Fruit fly (Drosophila melanogaster) whole organism, embryonic: Measurements from ENCODE around the gene Csk.

Experiments used
- Atf6 ChIP-seq: fragments of 200-800 bp; sonication (Bioruptor generic); IDR thresholded peaks from 2 replicates; pipeline ENCODE4 v1.3.6; 2022; ENCODE audit warnings: missing biosample characterization, missing genetic modification characterization
- CG10431 ChIP-seq: fragments of 200-800 bp; sonication (Bioruptor generic); optimal IDR thresholded peaks from 3 replicates; lab custom pipeline; 2018; ENCODE audit warnings: missing biosample characterization, mild to moderate bottlenecking, missing genetic modification characterization
- CG1233 ChIP-seq: fragments of 200-800 bp; sonication (Bioruptor generic); optimal IDR thresholded peaks from 4 replicates; lab custom pipeline; 2018; ENCODE audit warnings: missing biosample characterization, mild to moderate bottlenecking, missing genetic modification characterization
- CG14050 ChIP-seq: fragments of 200-800 bp; sonication (Bioruptor generic); IDR thresholded peaks from 3 replicates; pipeline ENCODE4 v1.3.6; 2022; ENCODE audit warnings: missing biosample characterization, missing genetic modification characterization
- CG15601 ChIP-seq: fragments of 200-800 bp; sonication (Bioruptor generic); optimal IDR thresholded peaks from 3 replicates; lab custom pipeline; 2019; ENCODE audit warnings: missing biosample characterization, mild to moderate bottlenecking, missing genetic modification characterization, moderate library complexity
- CG2120 ChIP-seq: fragments of 200-800 bp; sonication (Bioruptor generic); optimal IDR thresholded peaks from 3 replicates; lab custom pipeline; 2016; ENCODE audit warnings: missing biosample characterization, missing genetic modification characterization
- CG43689 ChIP-seq: fragments of 200-800 bp; sonication (Bioruptor generic); IDR thresholded peaks from 2 replicates; pipeline ENCODE4 v1.3.6; 2022; ENCODE audit warnings: missing biosample characterization, missing genetic modification characterization
- CG4617 ChIP-seq: fragments of 200-800 bp; sonication (Bioruptor generic); optimal IDR thresholded peaks from 3 replicates; lab custom pipeline; 2016; ENCODE audit warnings: missing biosample characterization, missing genetic modification characterization, borderline replicate concordance
- CG7556 ChIP-seq: fragments of 200-800 bp; sonication (Bioruptor generic); optimal IDR thresholded peaks from 2 replicates; lab custom pipeline; 2017; ENCODE audit warnings: missing biosample characterization, mild to moderate bottlenecking, missing genetic modification characterization
- CG7786 ChIP-seq: fragments of 200-800 bp; sonication (Bioruptor generic); optimal IDR thresholded peaks from 2 replicates; lab custom pipeline; 2016; ENCODE audit warnings: missing biosample characterization, missing genetic modification characterization
- CG7839 ChIP-seq: fragments of 200-800 bp; sonication (Bioruptor generic); optimal IDR thresholded peaks from 3 replicates; lab custom pipeline; 2018; ENCODE audit warnings: missing biosample characterization, mild to moderate bottlenecking, missing genetic modification characterization, moderate library complexity
- CG9437 ChIP-seq: fragments of 200-800 bp; sonication (Bioruptor generic); optimal IDR thresholded peaks from 2 replicates; lab custom pipeline; 2018; ENCODE audit warnings: missing biosample characterization, mild to moderate bottlenecking, missing genetic modification characterization
- CG9876 ChIP-seq: fragments of 200-800 bp; sonication (Bioruptor generic); optimal IDR thresholded peaks from 2 replicates; lab custom pipeline; 2016; ENCODE audit warnings: missing biosample characterization, missing genetic modification characterization
- Deaf1 ChIP-seq: fragments of 200-800 bp; optimal IDR thresholded peaks from 3 replicates; lab custom pipeline; 2019; ENCODE audit warnings: missing biosample characterization, mild to moderate bottlenecking, missing genetic modification characterization, moderate library complexity
- Dip3 ChIP-seq: fragments of 200-800 bp; sonication (Bioruptor generic); optimal IDR thresholded peaks from 3 replicates; lab custom pipeline; 2016; ENCODE audit warnings: missing biosample characterization, missing genetic modification characterization
- E2f1 ChIP-seq: fragments of 200-800 bp; sonication (Bioruptor generic); IDR thresholded peaks from 2 replicates; pipeline ENCODE4 v1.3.6; 2022; ENCODE audit warnings: missing biosample characterization, missing genetic modification characterization
- Fer1 ChIP-seq: fragments of 200-800 bp; sonication (Bioruptor generic); optimal IDR thresholded peaks from 2 replicates; lab custom pipeline; 2017; ENCODE audit warnings: missing biosample characterization, mild to moderate bottlenecking, missing genetic modification characterization
- Gsc ChIP-seq: fragments of 200-800 bp; sonication (Bioruptor generic); IDR thresholded peaks from 2 replicates; pipeline ENCODE4 v1.3.6; 2022; ENCODE audit warnings: missing biosample characterization, missing genetic modification characterization
- Meics ChIP-seq: fragments of 200-800 bp; sonication (Bioruptor generic); optimal IDR thresholded peaks from 2 replicates; lab custom pipeline; 2017; ENCODE audit warnings: missing biosample characterization, mild to moderate bottlenecking, missing genetic modification characterization
- Myb ChIP-seq: fragments of 200-800 bp; sonication (Bioruptor generic); optimal IDR thresholded peaks from 2 replicates; lab custom pipeline; 2016; ENCODE audit warnings: missing biosample characterization, missing genetic modification characterization
- Nf-YC ChIP-seq: fragments of 200-800 bp; optimal IDR thresholded peaks from 3 replicates; lab custom pipeline; 2019; ENCODE audit warnings: missing biosample characterization, mild to moderate bottlenecking, missing genetic modification characterization, moderate library complexity
- PHDP ChIP-seq: fragments of 200-800 bp; sonication (Bioruptor generic); optimal IDR thresholded peaks from 3 replicates; lab custom pipeline; 2018; ENCODE audit warnings: missing biosample characterization, mild to moderate bottlenecking, missing genetic modification characterization, moderate library complexity
- Ptx1 ChIP-seq: fragments of 200-800 bp; sonication (Bioruptor generic); IDR thresholded peaks from 2 replicates; pipeline ENCODE4 v1.3.6; 2022; ENCODE audit warnings: missing biosample characterization, missing genetic modification characterization
- Trl ChIP-seq, 3 experiments: fragments of >200 bp in 2 of 3; fragments of 200-800 bp in 1 of 3; sonication (Bioruptor generic) in 1 of 3; optimal IDR thresholded peaks; 2 replicates in 1 of 3; 3 replicates in 2 of 3; lab custom pipeline; 2016 to 2017; ENCODE audit warnings: missing biosample characterization in 1 of 3, missing genetic modification characterization in 1 of 3
- Xbp1 ChIP-seq: fragments of 200-800 bp; sonication (Bioruptor generic); optimal IDR thresholded peaks from 3 replicates; lab custom pipeline; 2016; ENCODE audit warnings: missing biosample characterization, mild to moderate bottlenecking, missing genetic modification characterization
- cato ChIP-seq: fragments of 200-800 bp; sonication (Bioruptor generic); optimal IDR thresholded peaks from 2 replicates; lab custom pipeline; 2016; ENCODE audit warnings: missing biosample characterization, missing genetic modification characterization, borderline replicate concordance
- chif ChIP-seq, 2 experiments: fragments of 200-800 bp; sonication (Bioruptor generic); optimal IDR thresholded peaks; 3 replicates each; lab custom pipeline; 2016; ENCODE audit warnings: missing biosample characterization in 2 of 2, missing genetic modification characterization in 2 of 2
- ci ChIP-seq: fragments of 200-800 bp; sonication (Bioruptor generic); IDR thresholded peaks from 3 replicates; pipeline ENCODE4 v1.3.6; 2022; ENCODE audit warnings: missing biosample characterization, missing genetic modification characterization
- dati ChIP-seq: fragments of 200-800 bp; sonication (Bioruptor generic); IDR thresholded peaks from 2 replicates; pipeline ENCODE4 v1.3.6; 2022; ENCODE audit warnings: missing biosample characterization, missing genetic modification characterization
- dmrt11E ChIP-seq: fragments of 200-800 bp; sonication (Bioruptor generic); optimal IDR thresholded peaks from 3 replicates; lab custom pipeline; 2018; ENCODE audit warnings: missing biosample characterization, mild to moderate bottlenecking, missing genetic modification characterization, moderate library complexity
- dpn ChIP-seq, 2 experiments: fragments of 200-800 bp; sonication (Bioruptor generic); optimal IDR thresholded peaks; 3 replicates each; lab custom pipeline; 2016; ENCODE audit warnings: missing biosample characterization in 2 of 2, missing genetic modification characterization in 2 of 2
- fd96Cb ChIP-seq: fragments of 200-800 bp; sonication (Bioruptor generic); optimal IDR thresholded peaks from 2 replicates; lab custom pipeline; 2018; ENCODE audit warnings: missing biosample characterization, mild to moderate bottlenecking, missing genetic modification characterization, moderate library complexity
- gcm2 ChIP-seq: fragments of 200-800 bp; sonication (Bioruptor generic); optimal IDR thresholded peaks from 2 replicates; lab custom pipeline; 2016; ENCODE audit warnings: missing biosample characterization, missing genetic modification characterization
- gsb-n ChIP-seq: fragments of 200-800 bp; sonication (Bioruptor generic); optimal IDR thresholded peaks from 3 replicates; lab custom pipeline; 2018; ENCODE audit warnings: missing biosample characterization, mild to moderate bottlenecking, missing genetic modification characterization
- hkb ChIP-seq, 2 experiments: fragments of 200-800 bp in 1 of 2; fragments of >200 bp in 1 of 2; sonication (Bioruptor generic) in 1 of 2; IDR thresholded peaks in 1 of 2; optimal IDR thresholded peaks in 1 of 2; 2 replicates each; pipeline versions ENCODE4 v1.3.6 to Lab custom; 2017 to 2022; ENCODE audit warnings: missing biosample characterization in 1 of 2, missing genetic modification characterization in 1 of 2
- insv ChIP-seq, 2 experiments: fragments of 200-800 bp; sonication (Bioruptor generic); optimal IDR thresholded peaks; 3 replicates each; lab custom pipeline; 2016 to 2018; ENCODE audit warnings: missing biosample characterization in 2 of 2, missing genetic modification characterization in 2 of 2
- kah ChIP-seq: fragments of 200-800 bp; sonication (Bioruptor generic); optimal IDR thresholded peaks from 2 replicates; lab custom pipeline; 2018; ENCODE audit warnings: missing biosample characterization, mild to moderate bottlenecking, missing genetic modification characterization
- kni ChIP-seq: fragments of 200-800 bp; sonication (Bioruptor generic); optimal IDR thresholded peaks from 3 replicates; lab custom pipeline; 2017; ENCODE audit warnings: mild to moderate bottlenecking, missing biosample characterization, missing genetic modification reagents, missing genetic modification characterization
- lab ChIP-seq: fragments of 200-800 bp; sonication (Bioruptor generic); optimal IDR thresholded peaks from 3 replicates; lab custom pipeline; 2017; ENCODE audit warnings: missing biosample characterization, missing genetic modification characterization, mild to moderate bottlenecking, moderate library complexity, missing genetic modification reagents
- lmd ChIP-seq: fragments of 200-800 bp; sonication (Bioruptor generic); IDR thresholded peaks from 2 replicates; pipeline ENCODE4 v1.3.6; 2022; ENCODE audit warnings: missing biosample characterization, missing genetic modification characterization
- repo ChIP-seq: fragments of 200-800 bp; sonication (Bioruptor generic); optimal IDR thresholded peaks from 2 replicates; lab custom pipeline; 2016; ENCODE audit warnings: missing biosample characterization, missing genetic modification characterization
- ro ChIP-seq: fragments of 200-800 bp; sonication (Bioruptor generic); IDR thresholded peaks from 2 replicates; pipeline ENCODE4 v1.3.6; 2022; ENCODE audit warnings: missing biosample characterization, missing genetic modification characterization
- sisA ChIP-seq: fragments of 200-800 bp; sonication (Bioruptor generic); IDR thresholded peaks from 2 replicates; pipeline ENCODE4 v1.3.6; 2022; ENCODE audit warnings: missing biosample characterization, missing genetic modification characterization
- toy ChIP-seq: fragments of 200-800 bp; sonication (Bioruptor generic); IDR thresholded peaks from 2 replicates; pipeline ENCODE4 v1.3.6; 2022; ENCODE audit warnings: missing biosample characterization, missing genetic modification characterization
- tx ChIP-seq: fragments of 200-800 bp; sonication (Bioruptor generic); optimal IDR thresholded peaks from 2 replicates; lab custom pipeline; 2016; ENCODE audit warnings: missing biosample characterization, missing genetic modification characterization
- usp ChIP-seq: fragments of >200 bp; optimal IDR thresholded peaks from 2 replicates; lab custom pipeline; 2017; ENCODE audit warnings: missing biosample characterization, missing genetic modification characterization
- zen ChIP-seq: fragments of 200-800 bp; sonication (Bioruptor generic); optimal IDR thresholded peaks from 3 replicates; lab custom pipeline; 2018; ENCODE audit warnings: missing biosample characterization, mild to moderate bottlenecking, missing genetic modification characterization, moderate library complexity
- zfh2 ChIP-seq: fragments of 200-800 bp; sonication (Bioruptor generic); optimal IDR thresholded peaks from 2 replicates; lab custom pipeline; 2016; ENCODE audit warnings: missing biosample characterization, missing genetic modification characterization

Gene Csk

dm6 chr3R:11673955-11674663, 23.6 kb upstream of the Csk start, which contains the start of gene CG14715 (continued):
- TF ChIP-seq fd96Cb (tag; lab: Kevin White, UChicago), result no peak
- TF ChIP-seq Deaf1 (tag; lab: Kevin White, UChicago), result no peak
- peak; percentile 28 for TF ChIP-seq PHDP (tag; lab: Kevin White, UChicago)
- TF ChIP-seq Gsc (GFP tag; lab: Robert Waterston, UW), result no peak
- peak; percentile 32 for TF ChIP-seq CG1233 (GFP tag; lab: Kevin White, UChicago)
- TF ChIP-seq CG9437 (GFP tag; lab: Kevin White, UChicago), result no peak
- no peak for TF ChIP-seq toy (GFP tag; lab: Robert Waterston, UW)
- no peak for TF ChIP-seq insv (GFP tag; optimal IDR thresholded peaks at IDR 0.05; lab: Kevin White, UChicago)
- no peak for TF ChIP-seq CG43689 (GFP tag; lab: Robert Waterston, UW)
- peak; percentile 19 for TF ChIP-seq tx (GFP tag; lab: Kevin White, UChicago)
- TF ChIP-seq CG7556, result peak; percentile 7
- TF ChIP-seq CG2120 (GFP tag; lab: Kevin White, UChicago), result peak; percentile 67
- TF ChIP-seq CG9876 (GFP tag; lab: Kevin White, UChicago), result no peak
- no peak for TF ChIP-seq ci (GFP tag; lab: Robert Waterston, UW)
- no peak for TF ChIP-seq ro (GFP tag; lab: Robert Waterston, UW)
- no peak for TF ChIP-seq kni (GFP tag; lab: Kevin White, UChicago)
- no peak for TF ChIP-seq gcm2 (GFP tag; lab: Kevin White, UChicago)
- peak; percentile 48 for TF ChIP-seq CG7839 (tag; lab: Kevin White, UChicago)
- no peak for TF ChIP-seq lab
- no peak for TF ChIP-seq hkb (optimal IDR thresholded peaks at IDR 0.05; lab: Kevin White, UChicago)
- peak; percentile 64 for TF ChIP-seq hkb (GFP tag; IDR thresholded peaks at IDR 0.05; lab: Robert Waterston, UW)
- no peak for TF ChIP-seq CG14050 (GFP tag; lab: Robert Waterston, UW)
- TF ChIP-seq lmd (GFP tag; lab: Robert Waterston, UW), result peak; percentile 49; the same call in 1 of the 2 replicates
- TF ChIP-seq Ptx1 (GFP tag; lab: Robert Waterston, UW), result peak; percentile 75
- no peak for TF ChIP-seq gsb-n (tag; lab: Kevin White, UChicago)
- TF ChIP-seq zfh2 (GFP tag; lab: Kevin White, UChicago), result peak; percentile 39
- TF ChIP-seq Dip3, result peak; percentile 40
- peak; percentile 46 for TF ChIP-seq Nf-YC (tag; lab: Kevin White, UChicago)
- TF ChIP-seq sisA (GFP tag; lab: Robert Waterston, UW), result peak; percentile 49
- peak; percentile 6 for TF ChIP-seq Meics (GFP tag; lab: Kevin White, UChicago)
- peak; percentile 34; the same call in 1 of the 2 replicates for TF ChIP-seq Atf6 (GFP tag; lab: Robert Waterston, UW)
- peak; percentile 67 for TF ChIP-seq Xbp1
- TF ChIP-seq dpn (GFP tag; optimal IDR thresholded peaks at IDR 0.05; lab: Kevin White, UChicago), result peak; percentile 42 to 52
- peak; percentile 57 for TF ChIP-seq CG15601 (tag; lab: Kevin White, UChicago)
- TF ChIP-seq kah, result no peak
- TF ChIP-seq chif (GFP tag; optimal IDR thresholded peaks at IDR 0.05; lab: Kevin White, UChicago), result peak; percentile 20 to 34
- peak; percentile 7 for TF ChIP-seq Fer1 (GFP tag; lab: Kevin White, UChicago)
- peak; percentile 35 for TF ChIP-seq dmrt11E (tag; lab: Kevin White, UChicago)
- TF ChIP-seq repo (GFP tag; lab: Kevin White, UChicago), result no peak
- peak; percentile 57 for TF ChIP-seq E2f1 (GFP tag; lab: Robert Waterston, UW)
- no peak for TF ChIP-seq Trl (optimal IDR thresholded peaks at IDR 0.05; lab: Kevin White, UChicago)
- TF ChIP-seq Trl (GFP tag; optimal IDR thresholded peaks at IDR 0.05; lab: Kevin White, UChicago), result no peak
- peak; percentile 52 for TF ChIP-seq cato
- TF ChIP-seq CG7786 (GFP tag; lab: Kevin White, UChicago), result peak; percentile 1
- TF ChIP-seq dati, result no peak
- TF ChIP-seq CG10431, result no peak
- peak; percentile 18 for TF ChIP-seq zen (tag; lab: Kevin White, UChicago)
- peak; percentile 68 for TF ChIP-seq CG4617
- TF ChIP-seq Myb, result peak; percentile 28
- TF ChIP-seq usp, result no peak
- TF ChIP-seq, all 482 proteins: peak for 188
